Worm (Caenorhabditis elegans): ENCODE measurements around the gene nuaf-3.

nuaf-3 gene

DNA sequence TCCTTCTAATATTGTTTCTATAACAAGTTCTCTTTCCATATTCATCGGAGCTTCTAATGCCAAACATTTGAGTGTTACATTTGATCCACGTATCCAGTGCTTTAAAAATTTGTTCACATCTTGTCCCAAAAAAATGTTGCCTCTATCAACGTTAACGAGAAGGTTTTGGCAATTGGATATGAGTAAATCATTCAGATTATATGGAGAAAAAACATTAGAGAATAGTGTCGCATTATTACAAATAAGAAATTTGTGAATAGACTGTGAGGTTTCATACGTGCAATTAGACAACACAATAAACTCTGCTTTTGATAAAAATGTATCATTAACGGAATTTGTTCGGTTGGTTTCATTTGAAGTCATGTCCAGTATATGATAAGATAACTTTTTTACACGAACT lies 24.2 kb upstream of the nuaf-3 start, which contains the start of gene mboa-4:
mboa-4 (minus strand) TSS at position 101 of the 400 bp plus-strand sequence.
- TF ChIP-seq gmeb-2 (tag; optimal IDR thresholded peaks at IDR 0.05) = no peak
- TF ChIP-seq ceh-14 (tag; optimal IDR thresholded peaks at IDR 0.05) = no peak
- no peak for TF ChIP-seq hlh-6 (tag; optimal IDR thresholded peaks at IDR 0.05)
- no peak for TF ChIP-seq pha-4 (tag; optimal IDR thresholded peaks at IDR 0.05)
- TF ChIP-seq fkh-6 (tag; optimal IDR thresholded peaks at IDR 0.05) = no peak
- TF ChIP-seq pax-1 (tag; optimal IDR thresholded peaks at IDR 0.05) = no peak
- no peak for TF ChIP-seq che-1 (tag; optimal IDR thresholded peaks at IDR 0.05)
- TF ChIP-seq pag-3 (tag; optimal IDR thresholded peaks at IDR 0.05; ENCODE audit: borderline replicate concordance) = no peak
- TF ChIP-seq ceh-31 (tag; optimal IDR thresholded peaks at IDR 0.05) = no peak
- no peak for TF ChIP-seq ceh-9 (tag; optimal IDR thresholded peaks at IDR 0.05)
- TF ChIP-seq zip-5 (tag; optimal IDR thresholded peaks at IDR 0.05) = no peak
- TF ChIP-seq ceh-24 (tag; optimal IDR thresholded peaks at IDR 0.05) = no peak
- TF ChIP-seq madf-2 (tag; optimal IDR thresholded peaks at IDR 0.05) = no peak
- TF ChIP-seq unc-55 (GFP tag; optimal IDR thresholded peaks at IDR 0.05) = no peak
- TF ChIP-seq pqm-1 (tag; optimal IDR thresholded peaks at IDR 0.05) = no peak
- no peak for TF ChIP-seq ahr-1 (tag; optimal IDR thresholded peaks at IDR 0.05)
- no peak for TF ChIP-seq ceh-6 (GFP tag; optimal IDR thresholded peaks at IDR 0.05)

- TF ChIP-seq ceh-18 (tag; optimal IDR thresholded peaks at IDR 0.05) (no peak), lim-6 (tag; optimal IDR thresholded peaks at IDR 0.05) (no peak), Y22D7AL.16 (tag; optimal IDR thresholded peaks at IDR 0.05) (no peak), mec-3 (tag; optimal IDR thresholded peaks at IDR 0.05; ENCODE audit: borderline replicate concordance) (no peak), nhr-11 (tag; optimal IDR thresholded peaks at IDR 0.05) (no peak), che-1 (tag; optimal IDR thresholded peaks at IDR 0.05) (no peak), eyg-1 (tag; optimal IDR thresholded peaks at IDR 0.05) (no peak), hlh-6 (tag; optimal IDR thresholded peaks at IDR 0.05) (no peak), ceh-30 (tag; optimal IDR thresholded peaks at IDR 0.05) (no peak), tbx-7 (tag; optimal IDR thresholded peaks at IDR 0.05) (no peak), K09A11.1 (tag; optimal IDR thresholded peaks at IDR 0.05; ENCODE audit: insufficient read depth) (no peak), hlh-8 (tag; optimal IDR thresholded peaks at IDR 0.05) (no peak), ceh-24 (tag; optimal IDR thresholded peaks at IDR 0.05) (no peak), tbx-2 (tag; optimal IDR thresholded peaks at IDR 0.05) (no peak), pqm-1 (tag; optimal IDR thresholded peaks at IDR 0.05) (no peak), unc-3 (GFP tag; conservative IDR thresholded peaks at IDR 0.05) (no peak), unc-3 (tag; optimal IDR thresholded peaks at IDR 0.05) (no peak)
These were observed 23.4 kb upstream of the nuaf-3 start, which contains the start of gene C08F8.15 for ce11 chrIV:11160707-11161106. Gene C08F8.15, minus strand, starts transcription at chrIV:11160807.

DNA sequence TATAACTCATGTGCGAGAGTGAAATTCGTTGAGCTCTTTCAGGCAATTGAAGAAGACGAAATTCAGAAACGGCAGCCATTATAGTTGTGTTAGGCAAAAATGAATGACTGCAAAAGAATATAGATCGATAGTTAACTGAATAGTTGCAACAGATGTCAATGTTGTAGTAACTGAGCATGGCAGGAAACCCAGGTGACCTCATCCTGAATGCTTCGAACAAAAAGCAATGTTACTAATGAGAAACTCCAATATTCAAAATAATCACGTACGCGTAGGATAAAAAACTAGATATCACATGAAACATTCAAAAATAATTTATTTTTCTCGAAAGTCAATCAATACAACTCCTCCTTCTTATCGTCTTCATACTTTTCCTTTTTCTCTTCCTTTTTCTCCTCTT lies 21.6 kb upstream of the nuaf-3 start, which contains the start of gene fbxb-9:
fbxb-9 (minus strand) TSS at position 101 of the 400 bp plus-strand sequence.
- TF ChIP-seq syd-9 (tag; optimal IDR thresholded peaks at IDR 0.05) (no peak), ceh-14 (tag; optimal IDR thresholded peaks at IDR 0.05) (no peak)

DNA sequence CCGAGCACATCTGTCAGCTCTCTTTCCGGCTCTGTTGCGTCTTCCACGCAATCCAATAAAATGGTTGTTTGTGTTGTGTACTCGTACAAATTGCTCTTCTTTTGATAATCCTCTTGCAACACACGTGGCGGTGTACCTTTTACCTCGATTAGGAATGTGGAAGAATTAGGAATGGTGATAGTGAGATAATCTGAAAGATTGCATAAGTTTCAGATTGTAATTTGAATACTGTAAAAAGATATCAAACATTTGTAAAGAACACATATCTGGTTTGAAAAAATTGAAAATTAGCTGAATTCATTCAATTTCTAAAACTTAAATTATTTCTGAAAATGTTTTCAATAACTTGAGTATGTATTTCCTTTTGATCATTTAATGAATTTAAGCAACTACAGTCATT lies 19.3 kb upstream of the nuaf-3 start, which contains the start of gene C08F8.6:
C08F8.6 (minus strand) TSS at position 101 of the 400 bp plus-strand sequence.
- TF ChIP-seq madf-2 (tag; optimal IDR thresholded peaks at IDR 0.05) (no peak), hlh-8 (tag; optimal IDR thresholded peaks at IDR 0.05) (no peak), zip-5 (tag; optimal IDR thresholded peaks at IDR 0.05) (no peak), hlh-13 (GFP tag; optimal IDR thresholded peaks at IDR 0.05) (no peak), hlh-30 (tag; optimal IDR thresholded peaks at IDR 0.05; ENCODE audit: insufficient read depth) (no peak), unc-55 (GFP tag; optimal IDR thresholded peaks at IDR 0.05) (no peak), ceh-22 (tag; optimal IDR thresholded peaks at IDR 0.05) (no peak), T23F11.4 (GFP tag; optimal IDR thresholded peaks at IDR 0.05) (no peak)

DNA sequence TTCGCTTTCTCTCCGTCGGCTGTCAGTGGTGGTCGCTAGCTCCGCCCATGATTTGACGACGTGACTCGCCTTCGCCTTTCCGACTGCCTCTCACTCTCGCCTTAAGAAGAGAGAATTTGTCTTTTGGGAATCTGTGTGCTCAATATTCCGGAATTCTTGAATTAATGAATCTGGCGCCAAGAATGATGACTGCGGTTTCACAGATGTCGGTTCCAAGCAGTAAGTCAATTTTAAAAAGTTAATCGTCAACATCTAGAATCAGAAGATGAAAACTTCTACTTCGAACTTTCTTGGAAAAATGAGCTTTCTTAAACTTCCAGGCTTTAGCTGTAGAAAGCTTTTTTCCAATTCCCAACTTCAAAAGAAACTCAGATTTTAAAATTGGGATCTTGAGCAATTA lies 14.4 kb upstream of the nuaf-3 start, which contains the start of gene nhr-67:
nhr-67 (plus strand) TSS at position 97 of the 400 bp plus-strand sequence.
- TF ChIP-seq hlh-6 (tag; optimal IDR thresholded peaks at IDR 0.05) (no peak), ceh-9 (tag; optimal IDR thresholded peaks at IDR 0.05) (no peak), ceh-48 (tag; optimal IDR thresholded peaks at IDR 0.05) (no peak), hlh-13 (GFP tag; optimal IDR thresholded peaks at IDR 0.05) (no peak), npax-4 (tag; optimal IDR thresholded peaks at IDR 0.05) (no peak), ama-1 (optimal IDR thresholded peaks at IDR 0.05) (no peak), syd-9 (tag; optimal IDR thresholded peaks at IDR 0.05) (no peak), che-1 (tag; optimal IDR thresholded peaks at IDR 0.05) (no peak), dve-1 (tag; optimal IDR thresholded peaks at IDR 0.05) (no peak), unc-3 (GFP tag; conservative IDR thresholded peaks at IDR 0.05) (no peak), unc-3 (tag; optimal IDR thresholded peaks at IDR 0.05) (no peak), sox-4 (tag; optimal IDR thresholded peaks at IDR 0.05) (no peak), fax-1 (tag; optimal IDR thresholded peaks at IDR 0.05) (no peak), ceh-2 (tag; optimal IDR thresholded peaks at IDR 0.05) (no peak), ceh-45 (GFP tag; IDR thresholded peaks at IDR 0.05) (no peak), ceh-6 (GFP tag; optimal IDR thresholded peaks at IDR 0.05) (no peak)
